Worm (Caenorhabditis elegans): ENCODE results near the gene clec-66.

clec-66 gene

ce11 chrII:12954670-12955069 lies 50.5 kb downstream of the clec-66 start, which contains the start of the genes Y38F1A.1 and Y38F1A.2:
TSS of gene Y38F1A.1 (minus strand) at chrII:12954770.
TSS of gene Y38F1A.2 (plus strand) at chrII:12954958.
- TF ChIP-seq efl-1 (optimal IDR thresholded peaks at IDR 0.05) (no peak), efl-1 (GFP tag; optimal IDR thresholded peaks at IDR 0.05 in 1 of 2) (peak in 1 of 2 experiments; percentile 37), snpc-4 (tag; optimal IDR thresholded peaks at IDR 0.05) (no peak)

Measured in whole organism, L1 larva.